Fruit fly (Drosophila melanogaster): ENCODE data around the gene CG43331.

The CG43331 gene

DNA sequence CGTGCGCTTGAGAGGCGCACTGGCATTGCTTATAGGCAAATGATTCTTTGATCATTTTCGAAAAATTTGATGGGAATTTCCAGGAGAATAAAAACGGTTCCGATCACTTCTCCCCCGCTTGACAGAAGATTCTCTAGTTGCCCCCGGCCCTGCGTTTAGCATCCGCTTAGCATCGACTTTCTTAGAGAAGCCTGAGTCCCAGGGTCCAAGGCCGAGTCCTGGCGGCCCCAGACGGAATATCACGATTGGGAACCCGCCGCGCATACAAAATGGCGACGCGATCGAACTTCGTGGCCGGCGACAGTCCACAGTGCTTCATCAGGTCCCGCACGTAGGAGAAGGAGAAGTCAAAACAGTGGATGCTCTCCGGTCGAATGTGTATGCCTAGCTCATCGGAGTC, at the start of gene CG43331:
Gene CG43331, minus strand, starts transcription at position 101 of the 400 bp plus-strand sequence.
- TF ChIP-seq psq (optimal IDR thresholded peaks at IDR 0.05): no peak
- TF ChIP-seq insv (optimal IDR thresholded peaks at IDR 0.05): no peak
- no peak for TF ChIP-seq Myc (optimal IDR thresholded peaks at IDR 0.05)
- TF ChIP-seq h (optimal IDR thresholded peaks at IDR 0.05): no peak
- TF ChIP-seq ttk (optimal IDR thresholded peaks at IDR 0.05): no peak
- no peak for TF ChIP-seq Sin3A (optimal IDR thresholded peaks at IDR 0.05)

DNA sequence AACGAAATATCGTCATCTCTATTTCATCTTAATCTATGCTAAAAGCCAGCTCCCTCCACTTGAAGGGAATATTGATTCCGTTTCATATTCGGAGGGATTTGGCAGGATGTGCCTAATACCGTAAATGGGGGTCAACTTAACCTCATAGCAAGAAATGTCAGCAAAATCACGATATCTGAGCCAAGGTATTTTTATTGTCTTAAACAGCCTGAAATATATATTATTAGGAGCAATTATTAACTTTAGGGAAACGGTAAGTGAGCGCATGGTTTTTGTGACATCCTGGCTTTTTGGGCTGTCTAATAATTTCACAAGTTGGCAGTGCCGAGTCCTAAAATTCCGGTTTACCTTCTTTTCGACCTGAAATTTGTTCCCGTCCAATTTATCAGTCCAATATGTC, 46.3 kb upstream of the CG43331 start, which contains the start of gene Trxr2:
Gene Trxr2, plus strand, starts transcription at position 301 of the 400 bp plus-strand sequence.
- TF ChIP-seq h (optimal IDR thresholded peaks at IDR 0.05) (no peak), insv (optimal IDR thresholded peaks at IDR 0.05) (no peak), Myc (optimal IDR thresholded peaks at IDR 0.05) (no peak), psq (optimal IDR thresholded peaks at IDR 0.05) (no peak), Sin3A (optimal IDR thresholded peaks at IDR 0.05) (no peak)

DNA sequence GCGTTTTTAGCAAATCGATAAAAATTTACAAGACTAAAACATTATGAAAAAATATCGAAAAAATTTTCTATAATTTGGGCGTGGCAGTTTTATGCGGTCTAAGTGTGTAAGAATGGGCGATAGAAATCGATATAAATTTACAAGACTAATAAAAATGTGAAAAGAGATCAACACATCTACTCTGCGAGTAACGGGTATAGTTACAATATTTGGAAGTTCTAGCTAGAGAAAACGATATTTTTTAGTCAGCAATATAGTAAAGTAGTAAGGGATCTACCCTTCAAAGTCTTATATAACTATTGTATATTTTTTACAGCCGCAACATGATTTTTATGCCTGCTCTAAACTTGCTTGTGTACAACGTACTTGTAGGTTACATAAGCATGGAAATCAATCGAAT, 44.5 kb upstream of the CG43331 start, which contains the start of gene CG11404:
Gene CG11404, plus strand, starts transcription at position 301 of the 400 bp plus-strand sequence.
- no peak for TF ChIP-seq ttk (optimal IDR thresholded peaks at IDR 0.05)
- no peak for TF ChIP-seq psq (optimal IDR thresholded peaks at IDR 0.05)
- TF ChIP-seq h (optimal IDR thresholded peaks at IDR 0.05): no peak
- no peak for TF ChIP-seq insv (optimal IDR thresholded peaks at IDR 0.05)
- no peak for TF ChIP-seq Sin3A (optimal IDR thresholded peaks at IDR 0.05)
- TF ChIP-seq Myc (optimal IDR thresholded peaks at IDR 0.05): no peak

DNA sequence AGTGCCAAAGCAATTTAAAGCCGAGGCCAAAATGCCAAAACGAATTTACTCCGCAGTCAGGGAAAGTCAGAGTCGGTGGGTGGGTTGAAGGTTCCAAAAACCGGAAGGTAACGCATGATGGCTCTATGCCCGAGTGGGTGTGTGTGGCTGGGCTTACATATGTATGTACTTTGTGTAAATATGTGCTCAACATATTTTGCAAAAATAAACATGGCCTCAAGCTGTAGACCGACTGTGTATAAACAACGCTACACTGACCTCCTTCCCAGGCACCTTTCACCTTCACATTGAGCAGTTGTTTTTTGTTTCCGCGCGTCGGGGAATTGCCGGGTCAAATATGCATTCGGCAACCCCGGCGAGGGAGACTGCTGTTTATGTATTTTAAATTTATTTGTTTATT, 16.4 kb upstream of the CG43331 start:
- TF ChIP-seq Sin3A (optimal IDR thresholded peaks at IDR 0.05) (no peak), h (optimal IDR thresholded peaks at IDR 0.05) (no peak), ttk (optimal IDR thresholded peaks at IDR 0.05) (no peak), insv (optimal IDR thresholded peaks at IDR 0.05) (no peak), Myc (optimal IDR thresholded peaks at IDR 0.05) (no peak), psq (optimal IDR thresholded peaks at IDR 0.05) (no peak)

DNA sequence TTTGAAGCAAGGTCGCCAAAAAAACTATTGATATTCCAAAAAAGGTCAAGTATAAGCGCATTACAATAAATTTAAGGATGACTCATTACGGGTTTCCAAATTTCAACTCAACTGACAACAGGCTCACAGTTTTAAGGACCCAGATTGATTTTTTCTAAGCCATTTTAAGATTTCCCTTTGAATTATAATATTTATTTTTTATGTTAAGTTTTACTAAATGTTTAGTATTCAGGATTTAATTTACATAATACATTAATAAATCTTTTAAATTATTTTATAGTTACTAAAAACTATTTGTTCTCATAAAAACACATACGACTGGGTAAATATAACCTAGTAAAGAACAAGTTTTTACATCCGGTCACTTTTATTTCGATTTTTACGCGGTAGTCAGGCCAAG, 1.5 kb upstream of the CG43331 start, which contains the start of gene CG43329:
Gene CG43329, minus strand, starts transcription at position 101 of the 400 bp plus-strand sequence.
- no peak for TF ChIP-seq Myc (optimal IDR thresholded peaks at IDR 0.05)
- no peak for TF ChIP-seq ttk (optimal IDR thresholded peaks at IDR 0.05)
- no peak for TF ChIP-seq psq (optimal IDR thresholded peaks at IDR 0.05)
- TF ChIP-seq h (optimal IDR thresholded peaks at IDR 0.05): no peak
- no peak for TF ChIP-seq insv (optimal IDR thresholded peaks at IDR 0.05)
- no peak for TF ChIP-seq Sin3A (optimal IDR thresholded peaks at IDR 0.05)

DNA sequence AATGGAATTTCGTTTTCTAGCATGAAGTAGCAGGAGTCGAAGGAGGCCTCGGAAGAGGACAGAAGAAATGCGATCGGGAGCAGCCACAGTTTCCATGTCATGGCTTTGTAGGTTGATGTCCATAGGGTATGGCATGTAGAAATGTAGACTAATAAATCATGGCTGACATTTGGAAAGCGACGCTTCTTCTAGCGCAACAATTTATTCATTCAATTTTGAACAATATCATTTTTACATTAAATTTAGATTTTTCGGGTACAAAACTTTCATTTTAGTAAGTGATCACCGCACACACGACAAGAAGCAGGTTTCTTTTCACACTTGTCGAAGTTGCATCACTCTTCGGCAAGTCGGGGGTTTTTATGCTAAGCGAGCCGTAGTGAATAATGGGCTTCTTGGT, 693 bp upstream of the CG43331 start, which contains the start of gene CG43330:
Gene CG43330, minus strand, starts transcription at position 101 of the 400 bp plus-strand sequence.
- no peak for TF ChIP-seq Sin3A (optimal IDR thresholded peaks at IDR 0.05)
- no peak for TF ChIP-seq insv (optimal IDR thresholded peaks at IDR 0.05)
- TF ChIP-seq psq (optimal IDR thresholded peaks at IDR 0.05): no peak
- no peak for TF ChIP-seq ttk (optimal IDR thresholded peaks at IDR 0.05)
- no peak for TF ChIP-seq h (optimal IDR thresholded peaks at IDR 0.05)
- no peak for TF ChIP-seq Myc (optimal IDR thresholded peaks at IDR 0.05)

DNA sequence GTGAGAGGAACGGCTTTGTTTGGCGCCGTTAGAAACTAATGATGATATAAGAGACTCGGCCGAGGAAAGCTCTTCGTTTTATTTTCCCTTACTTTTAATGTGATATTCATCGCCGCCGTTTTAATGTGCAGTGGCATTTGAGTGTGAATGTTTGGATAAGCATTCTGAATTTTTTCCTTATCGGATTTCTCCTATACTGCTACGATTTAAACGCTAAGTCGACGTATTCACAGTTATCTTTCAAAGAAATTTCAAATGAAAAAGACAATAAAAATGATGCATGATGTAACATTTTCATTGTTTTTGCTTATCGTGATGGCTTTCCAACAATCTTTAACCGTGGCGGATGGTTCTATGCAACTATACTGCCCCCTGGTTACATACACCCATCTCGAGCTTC, 2.3 kb downstream of the CG43331 start, which contains the start of gene CG43312:
Gene CG43312, plus strand, starts transcription at position 301 of the 400 bp plus-strand sequence.
- no peak for TF ChIP-seq insv (optimal IDR thresholded peaks at IDR 0.05)
- no peak for TF ChIP-seq psq (optimal IDR thresholded peaks at IDR 0.05)
- TF ChIP-seq Sin3A (optimal IDR thresholded peaks at IDR 0.05): no peak
- TF ChIP-seq h (optimal IDR thresholded peaks at IDR 0.05): no peak
- TF ChIP-seq ttk (optimal IDR thresholded peaks at IDR 0.05): no peak
- no peak for TF ChIP-seq Myc (optimal IDR thresholded peaks at IDR 0.05)

DNA sequence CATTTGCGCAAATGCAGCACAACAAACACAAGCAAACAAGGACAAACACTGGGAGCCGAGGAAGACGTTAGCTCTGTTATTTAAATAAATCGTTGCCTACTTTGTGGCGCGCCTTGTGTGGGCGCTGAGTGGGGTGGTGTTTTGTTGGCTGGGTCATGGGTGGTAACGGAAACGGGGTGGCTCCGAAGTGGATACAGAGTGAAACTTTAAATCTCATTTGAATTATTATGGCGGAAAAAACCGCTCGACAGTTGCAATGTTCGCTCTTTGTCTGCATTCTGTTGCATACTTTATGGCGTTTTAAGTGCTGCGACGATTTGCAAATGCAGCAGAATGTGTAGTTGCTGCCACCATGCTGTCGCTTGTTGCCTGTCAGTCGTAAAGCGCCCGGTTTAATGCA, 6.0 kb downstream of the CG43331 start:
- TF ChIP-seq psq (optimal IDR thresholded peaks at IDR 0.05): no peak
- no peak for TF ChIP-seq insv (optimal IDR thresholded peaks at IDR 0.05)
- TF ChIP-seq Sin3A (optimal IDR thresholded peaks at IDR 0.05): no peak
- TF ChIP-seq h (optimal IDR thresholded peaks at IDR 0.05): no peak
- TF ChIP-seq ttk (optimal IDR thresholded peaks at IDR 0.05): no peak
- no peak for TF ChIP-seq Myc (optimal IDR thresholded peaks at IDR 0.05)

DNA sequence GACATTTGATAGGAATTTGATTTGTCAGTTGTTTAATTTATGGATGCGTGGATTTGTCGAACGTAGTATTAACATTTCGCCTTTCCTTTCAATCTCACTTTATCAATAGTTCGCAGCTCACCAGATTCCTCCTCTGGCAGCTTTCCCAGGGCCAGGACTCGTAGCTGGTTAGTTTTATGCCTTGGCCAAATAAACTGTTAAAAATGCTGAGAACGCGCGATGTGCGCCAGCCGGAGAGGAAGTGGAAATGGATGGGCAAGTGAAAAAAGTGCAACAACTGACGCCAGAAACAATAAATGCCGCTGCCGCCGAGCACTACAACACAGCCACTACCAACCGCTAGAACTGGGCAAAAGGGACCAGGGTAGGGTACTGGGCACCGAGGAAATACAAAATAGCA, 20.2 kb downstream of the CG43331 start:
- TF ChIP-seq Sin3A (optimal IDR thresholded peaks at IDR 0.05) (no peak), ttk (optimal IDR thresholded peaks at IDR 0.05) (no peak), insv (optimal IDR thresholded peaks at IDR 0.05) (no peak), Myc (optimal IDR thresholded peaks at IDR 0.05) (no peak), psq (optimal IDR thresholded peaks at IDR 0.05) (no peak)

DNA sequence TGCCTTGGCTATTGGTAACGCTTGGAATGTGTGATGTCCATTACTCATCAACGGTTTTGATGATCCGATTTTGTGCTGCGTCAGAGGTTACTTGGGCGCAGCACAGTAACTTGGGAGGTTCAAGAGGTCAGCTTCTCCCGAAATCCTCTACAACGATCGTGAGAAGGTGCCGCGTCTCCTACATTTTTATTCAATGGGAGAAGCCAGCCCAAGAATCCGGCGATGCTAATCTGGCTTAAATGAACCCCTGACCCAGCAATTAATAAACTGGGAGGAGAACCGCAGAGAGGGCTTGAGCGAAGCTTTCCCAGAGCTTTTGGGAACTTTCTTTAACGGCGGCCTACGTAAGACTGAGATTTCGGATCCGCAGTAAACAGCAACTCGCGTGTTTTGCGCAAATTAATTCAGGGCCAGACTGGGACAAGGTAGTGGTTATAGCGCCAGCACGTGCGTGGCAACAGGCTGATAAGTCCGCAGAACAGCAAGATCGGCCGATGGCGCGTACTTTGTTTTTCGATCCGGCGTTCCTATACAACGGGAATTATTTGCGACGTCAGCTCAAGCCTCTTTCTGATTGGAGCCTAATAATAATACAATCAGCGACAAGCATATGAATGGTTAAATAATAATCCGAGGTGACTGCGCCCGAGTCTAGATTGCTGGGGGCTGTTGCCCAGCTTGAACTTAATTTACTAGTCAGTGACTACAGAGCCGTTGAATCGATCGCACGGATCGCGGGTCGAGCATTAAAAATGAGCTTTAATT, 29.4 kb downstream of the CG43331 start, which contains the start of gene CG11425:
Gene CG11425, plus strand, starts transcription at position 715 of the 765 bp plus-strand sequence.
- no peak for TF ChIP-seq ttk (optimal IDR thresholded peaks at IDR 0.05)

DNA sequence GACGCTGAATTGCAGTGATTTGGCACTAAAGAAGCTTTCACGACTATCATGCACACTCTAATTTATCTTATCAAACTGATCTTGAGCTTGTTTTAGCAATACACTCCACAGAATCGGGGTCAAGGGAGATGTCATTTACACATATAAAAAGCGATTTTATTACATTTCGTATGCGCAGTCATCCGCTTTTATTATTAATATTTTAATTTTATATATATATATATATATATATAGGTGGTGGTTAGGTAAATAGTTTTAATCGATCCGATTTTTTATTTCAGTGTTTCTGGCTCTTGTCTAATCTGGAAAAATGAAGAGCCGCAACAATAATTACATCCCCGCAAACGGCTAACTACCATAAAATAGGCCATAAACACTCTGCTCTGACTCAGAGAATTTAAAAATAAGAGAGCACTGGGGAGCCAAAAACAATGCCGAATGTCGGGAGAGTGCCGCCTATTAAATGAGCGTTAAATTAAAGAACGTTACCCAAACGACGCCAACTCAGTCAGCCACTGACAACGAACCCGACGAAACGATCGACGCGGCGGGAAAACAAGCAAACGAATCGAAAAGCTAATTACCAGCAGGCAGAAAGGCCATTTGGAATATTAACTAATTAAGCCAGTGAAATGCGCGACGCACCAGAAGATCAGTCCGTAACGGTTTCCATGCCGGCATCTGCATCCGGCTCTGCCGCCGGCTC, 31.9 kb downstream of the CG43331 start:
- TF ChIP-seq psq (optimal IDR thresholded peaks at IDR 0.05) (no peak), h (optimal IDR thresholded peaks at IDR 0.05) (no peak)

DNA sequence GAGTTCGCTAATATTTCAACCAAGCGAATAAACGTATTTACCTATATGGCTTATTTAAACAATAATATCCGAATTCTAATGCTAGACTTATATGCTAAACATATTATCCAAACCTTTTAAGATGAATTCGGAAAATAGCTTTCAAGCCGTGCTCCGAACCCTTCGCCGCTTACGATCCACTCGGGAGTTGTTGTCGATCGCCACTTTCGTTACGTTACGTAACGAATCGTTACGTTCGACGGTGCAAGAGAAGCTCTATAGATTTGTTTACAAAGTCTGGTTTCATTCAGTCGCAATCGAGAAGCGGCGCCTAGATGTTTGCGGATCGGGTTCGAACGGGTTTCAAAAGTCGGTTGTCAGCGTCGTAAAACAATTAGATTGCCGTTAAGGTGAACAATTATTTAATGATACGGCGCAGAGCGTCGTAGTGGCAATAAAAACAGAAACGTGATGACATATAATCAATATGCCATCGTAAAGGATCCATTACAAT, 33.3 kb downstream of the CG43331 start, which contains the start of gene CG11426:
Gene CG11426, plus strand, starts transcription at position 258 of the 493 bp plus-strand sequence.
- TF ChIP-seq ttk (optimal IDR thresholded peaks at IDR 0.05): no peak
- TF ChIP-seq Myc (optimal IDR thresholded peaks at IDR 0.05): no peak
- no peak for TF ChIP-seq Sin3A (optimal IDR thresholded peaks at IDR 0.05)
- TF ChIP-seq psq (optimal IDR thresholded peaks at IDR 0.05): no peak
- no peak for TF ChIP-seq insv (optimal IDR thresholded peaks at IDR 0.05)
- TF ChIP-seq h (optimal IDR thresholded peaks at IDR 0.05): no peak

All from Kc167 (cell line).